Fruit fly (Drosophila melanogaster): ENCODE data around the gene CG14710.
A peak's percentile ranks its signal among the peaks of the same experiment; 100 is the strongest.

The CG14710 gene

DNA sequence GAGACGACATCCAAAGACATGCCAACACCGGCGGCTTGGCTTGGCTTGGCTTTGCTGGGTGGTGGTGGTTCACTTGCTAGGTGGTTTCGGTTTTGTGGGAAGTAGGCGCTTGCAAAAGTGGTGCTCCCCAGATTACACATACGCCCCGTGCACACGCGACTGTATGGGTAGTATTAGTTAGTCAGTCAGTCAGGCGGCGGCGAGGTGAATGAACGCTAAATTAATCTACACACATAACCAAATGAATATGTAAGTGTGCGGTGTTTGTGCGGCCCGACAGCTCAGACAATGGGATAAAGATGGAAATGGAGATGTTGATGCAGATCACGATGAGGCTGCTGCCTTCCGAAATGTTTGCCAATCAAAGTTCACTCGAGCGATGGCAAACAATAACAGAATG is 16.8 kb upstream of the CG14710 start:
- TF ChIP-seq Nf-YC (tag; optimal IDR thresholded peaks at IDR 0.05) (no peak), CG2199 (GFP tag; IDR thresholded peaks at IDR 0.05) (no peak), zen (tag; optimal IDR thresholded peaks at IDR 0.05) (no peak), toy (GFP tag; IDR thresholded peaks at IDR 0.05) (no peak), az2 (GFP tag; optimal IDR thresholded peaks at IDR 0.05) (no peak), CG14965 (GFP tag; optimal IDR thresholded peaks at IDR 0.05; ENCODE audit: borderline replicate concordance) (no peak), Hand (GFP tag; optimal IDR thresholded peaks at IDR 0.05) (no peak), ci (GFP tag; IDR thresholded peaks at IDR 0.05) (0 out of 3 replicates have a peak, but pooled peaks have one; percentile 29), vvl (GFP tag; IDR thresholded peaks at IDR 0.05) (peak; percentile 54), CG4617 (GFP tag; optimal IDR thresholded peaks at IDR 0.05; ENCODE audit: borderline replicate concordance) (no peak), CG13775 (GFP tag; optimal IDR thresholded peaks at IDR 0.05) (no peak), H15 (GFP tag; IDR thresholded peaks at IDR 0.05) (no peak), NC2β (GFP tag; optimal IDR thresholded peaks at IDR 0.05) (no peak), CG16863 (GFP tag; optimal IDR thresholded peaks at IDR 0.05) (no peak), luna (GFP tag; optimal IDR thresholded peaks at IDR 0.05) (no peak), run (tag; optimal IDR thresholded peaks at IDR 0.05) (no peak), Med (GFP tag) (peak; percentile 34), ham (GFP tag; IDR thresholded peaks at IDR 0.05) (no peak), CG2120 (GFP tag; optimal IDR thresholded peaks at IDR 0.05) (no peak), ac (GFP tag; optimal IDR thresholded peaks at IDR 0.05) (no peak), CG7372 (GFP tag; IDR thresholded peaks at IDR 0.05) (peak; percentile 42; the same call in 1 of the 2 replicates), CG4854 (GFP tag; optimal IDR thresholded peaks at IDR 0.05) (no peak)

DNA sequence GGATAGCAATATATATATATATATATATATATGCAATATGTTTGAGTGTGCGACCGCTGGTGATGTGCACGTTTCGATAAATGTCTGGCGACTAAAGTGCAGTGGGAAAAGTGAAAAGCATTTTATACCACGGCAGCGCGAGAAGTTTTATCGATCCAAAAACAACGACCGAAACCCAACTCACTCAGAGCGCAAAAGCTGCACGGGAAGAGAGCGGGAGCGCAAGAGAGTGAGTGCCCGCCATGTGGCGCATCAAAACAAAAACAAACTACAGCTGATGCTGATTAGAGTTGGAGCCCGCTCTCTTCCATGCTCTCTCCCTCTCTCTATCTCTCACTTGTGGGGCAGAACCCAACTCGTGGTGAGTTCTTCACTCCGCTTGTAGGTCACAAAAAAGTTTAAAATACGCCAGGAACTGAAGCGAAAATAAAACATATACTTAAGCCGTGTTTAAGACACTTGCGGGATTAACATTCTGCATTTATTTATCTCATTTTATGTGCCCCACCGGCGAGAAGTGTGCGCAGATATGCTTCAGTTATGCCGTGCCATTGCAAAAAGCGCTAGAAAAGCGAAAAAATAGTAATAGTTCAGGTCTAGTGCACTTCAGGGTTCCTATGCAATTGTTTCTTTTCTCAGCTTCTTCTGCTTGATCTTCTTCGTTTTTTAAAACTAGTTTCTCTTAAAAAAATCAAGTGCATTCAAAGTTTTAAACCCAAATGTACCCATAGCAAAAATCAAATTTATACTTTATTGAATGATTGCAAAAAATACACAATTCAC is 15.0 kb upstream of the CG14710 start:
- TF ChIP-seq onecut (GFP tag; IDR thresholded peaks at IDR 0.05): peak; percentile 98
- no peak for TF ChIP-seq Lim3 (GFP tag; IDR thresholded peaks at IDR 0.05)
- peak; percentile 5 for TF ChIP-seq CG2678 (tag; optimal IDR thresholded peaks at IDR 0.05)
- 0 out of 2 replicates have a peak, but pooled peaks have one; percentile 20 for TF ChIP-seq sob (GFP tag; IDR thresholded peaks at IDR 0.05)
- TF ChIP-seq fu2 (GFP tag; optimal IDR thresholded peaks at IDR 0.05): no peak
- peak; percentile 37 for TF ChIP-seq HLHmδ (GFP tag; optimal IDR thresholded peaks at IDR 0.05)
- no peak for TF ChIP-seq Sry-δ (GFP tag; optimal IDR thresholded peaks at IDR 0.05)
- no peak for TF ChIP-seq Ssrp (tag; optimal IDR thresholded peaks at IDR 0.05)
- TF ChIP-seq CG6854 (GFP tag; optimal IDR thresholded peaks at IDR 0.05): peak; percentile 54
- no peak for TF ChIP-seq tap (tag; optimal IDR thresholded peaks at IDR 0.05)
- no peak; the same call in 1 of the 2 replicates for TF ChIP-seq bbx (GFP tag; IDR thresholded peaks at IDR 0.05; ENCODE audit: partially characterized antibody)
- peak in 1 of 2 experiments; percentile 52 for TF ChIP-seq eve (GFP tag; optimal IDR thresholded peaks at IDR 0.05)
- TF ChIP-seq dan (GFP tag; IDR thresholded peaks at IDR 0.05): no peak
- peak; percentile 11 for TF ChIP-seq CG2116 (GFP tag; optimal IDR thresholded peaks at IDR 0.05)
- TF ChIP-seq CG16863 (GFP tag; optimal IDR thresholded peaks at IDR 0.05): no peak
- no peak for TF ChIP-seq NK7.1 (GFP tag; optimal IDR thresholded peaks at IDR 0.05)
- no peak for TF ChIP-seq CG17186 (GFP tag; optimal IDR thresholded peaks at IDR 0.05)
- no peak for TF ChIP-seq B-H1 (GFP tag; IDR thresholded peaks at IDR 0.05)
- peak; percentile 44 for TF ChIP-seq gcm (GFP tag; optimal IDR thresholded peaks at IDR 0.05)
- no peak for TF ChIP-seq bowl (GFP tag; IDR thresholded peaks at IDR 0.05)
- peak; percentile 31 for TF ChIP-seq wek (GFP tag; optimal IDR thresholded peaks at IDR 0.05)
- no peak for TF ChIP-seq ERR (GFP tag; optimal IDR thresholded peaks at IDR 0.05)
- no peak for TF ChIP-seq maf-S (GFP tag; optimal IDR thresholded peaks at IDR 0.05)
- no peak for TF ChIP-seq Dfd (GFP tag; optimal IDR thresholded peaks at IDR 0.05)
- no peak for TF ChIP-seq D19B (GFP tag; optimal IDR thresholded peaks at IDR 0.05)
- TF ChIP-seq rib (GFP tag; IDR thresholded peaks at IDR 0.05): no peak
- no peak for TF ChIP-seq dmrt99B (tag; optimal IDR thresholded peaks at IDR 0.05)
- no peak for TF ChIP-seq da (GFP tag; optimal IDR thresholded peaks at IDR 0.05)
- no peak for TF ChIP-seq ase (GFP tag; IDR thresholded peaks at IDR 0.05)
- no peak for TF ChIP-seq CG11456 (GFP tag; IDR thresholded peaks at IDR 0.05)
- peak; percentile 16; the same call in 1 of the 3 replicates for TF ChIP-seq ci (GFP tag; IDR thresholded peaks at IDR 0.05)
